Worm (Caenorhabditis elegans): Measurements from ENCODE around the gene pat-2.
A peak's percentile ranks its signal among the peaks of the same experiment; 100 is the strongest.

pat-2 gene

ce11 chrIII:8848372-8848771 lies 29.7 kb downstream of the pat-2 start, which contains the start of gene F44E2.7:
TSS of gene F44E2.7 (minus strand) at chrIII:8848472.
- no peak for TF ChIP-seq F55B11.4 (tag; optimal IDR thresholded peaks at IDR 0.05; ENCODE audit: borderline replicate concordance, insufficient read depth)

DNA sequence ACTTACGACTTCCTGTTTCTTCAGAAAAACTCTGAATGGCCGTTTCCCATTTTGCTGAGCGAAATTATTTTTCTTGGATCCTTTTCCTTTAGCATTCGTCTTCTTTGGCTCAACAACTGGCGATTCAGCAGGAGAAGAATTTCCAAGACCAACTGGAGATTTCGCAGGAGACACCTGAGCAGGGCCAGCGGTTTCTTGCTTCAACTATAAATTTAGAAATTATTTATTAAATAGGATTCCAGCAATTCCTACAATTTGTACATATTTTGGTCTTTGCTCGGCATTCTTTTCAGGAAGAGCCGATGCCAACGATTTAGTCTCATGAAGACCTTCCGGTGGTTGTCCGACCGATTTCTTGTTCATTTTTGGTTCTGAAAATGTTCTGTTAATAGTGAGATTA lies 30.8 kb downstream of the pat-2 start, which contains the start of gene F44E2.8:
TSS of gene F44E2.8 (minus strand) at position 371 of the 400 bp plus-strand sequence.
- TF ChIP-seq ztf-18 (tag; optimal IDR thresholded peaks at IDR 0.05) (peak; percentile 17), B0261.1 (tag; optimal IDR thresholded peaks at IDR 0.05) (no peak), madf-6 (GFP tag; IDR thresholded peaks at IDR 0.05) (peak; percentile 55), T26A5.8 (tag; optimal IDR thresholded peaks at IDR 0.05) (no peak), rpc-1 (optimal IDR thresholded peaks at IDR 0.05) (no peak), rpc-1 (tag; optimal IDR thresholded peaks at IDR 0.05) (no peak), repo-1 (tag; optimal IDR thresholded peaks at IDR 0.05) (peak; percentile 38), athp-1 (tag; optimal IDR thresholded peaks at IDR 0.05) (peak; percentile 17), nfyb-1 (GFP tag; IDR thresholded peaks at IDR 0.05) (0 out of 2 replicates have a peak, but pooled peaks have one; percentile 52), ztf-3 (GFP tag; optimal IDR thresholded peaks at IDR 0.05) (no peak), lin-26 (GFP tag; IDR thresholded peaks at IDR 0.05) (no peak), zim-3 (tag; optimal IDR thresholded peaks at IDR 0.05) (no peak), F33H1.4 (GFP tag; IDR thresholded peaks at IDR 0.05) (no peak), hlh-12 (tag; optimal IDR thresholded peaks at IDR 0.05) (no peak), xnd-1 (tag; optimal IDR thresholded peaks at IDR 0.05) (peak; percentile 14), attf-6 (GFP tag; IDR thresholded peaks at IDR 0.05) (0 out of 2 replicates have a peak, but pooled peaks have one; percentile 15), lir-1 (GFP tag; conservative IDR thresholded peaks at IDR 0.05) (no peak), hmg-1.2 (GFP tag; IDR thresholded peaks at IDR 0.05) (0 out of 2 replicates have a peak, but pooled peaks have one; percentile 16), rcor-1 (GFP tag; IDR thresholded peaks at IDR 0.05) (no peak), madf-8 (GFP tag; conservative IDR thresholded peaks at IDR 0.05) (no peak)

ce11 chrIII:8850482-8851047 lies 31.9 kb downstream of the pat-2 start, which contains the start of gene F44E2.9:
TSS of gene F44E2.9 (minus strand) at chrIII:8850532.
- TF ChIP-seq F33H1.4 (GFP tag; IDR thresholded peaks at IDR 0.05): peak; percentile 54; the same call in 1 of the 2 replicates
- TF ChIP-seq rcor-1 (GFP tag; IDR thresholded peaks at IDR 0.05): 0 out of 2 replicates have a peak, but pooled peaks have one; percentile 19
- TF ChIP-seq madf-6 (GFP tag; IDR thresholded peaks at IDR 0.05): peak; percentile 78
- peak; percentile 55 for TF ChIP-seq attf-5 (GFP tag; optimal IDR thresholded peaks at IDR 0.05)
- TF ChIP-seq madf-8 (GFP tag; conservative IDR thresholded peaks at IDR 0.05): peak; percentile 57
- peak; percentile 68 for TF ChIP-seq ceh-27 (GFP tag; optimal IDR thresholded peaks at IDR 0.05)
- no peak for TF ChIP-seq C17E4.6 (GFP tag; IDR thresholded peaks at IDR 0.05)
- peak; percentile 84 for TF ChIP-seq dox-1 (GFP tag; IDR thresholded peaks at IDR 0.05)
- peak; percentile 41 for TF ChIP-seq K12H6.12 (tag; optimal IDR thresholded peaks at IDR 0.05)
- peak; percentile 16 for TF ChIP-seq F23B12.7 (tag; optimal IDR thresholded peaks at IDR 0.05; ENCODE audit: insufficient read depth)
- TF ChIP-seq ztf-18 (tag; optimal IDR thresholded peaks at IDR 0.05): peak; percentile 86
- no peak for TF ChIP-seq snpc-1.1 (tag; optimal IDR thresholded peaks at IDR 0.05; ENCODE audit: insufficient read depth)
- no peak for TF ChIP-seq F22D6.2 (tag; optimal IDR thresholded peaks at IDR 0.05)
- no peak for TF ChIP-seq ceh-100 (GFP tag; IDR thresholded peaks at IDR 0.05)
- TF ChIP-seq D2030.7 (GFP tag; IDR thresholded peaks at IDR 0.05): peak; percentile 74
- TF ChIP-seq pbrm-1 (GFP tag; IDR thresholded peaks at IDR 0.05): peak; percentile 57; the same call in 1 of the 2 replicates
- TF ChIP-seq let-607 (tag; optimal IDR thresholded peaks at IDR 0.05): no peak
- 0 out of 2 replicates have a peak, but pooled peaks have one; percentile 11 for TF ChIP-seq madf-3 (GFP tag; IDR thresholded peaks at IDR 0.05)
- no peak for TF ChIP-seq somi-1 (GFP tag; optimal IDR thresholded peaks at IDR 0.05)
- TF ChIP-seq B0019.2 (GFP tag; conservative IDR thresholded peaks at IDR 0.05): no peak
- TF ChIP-seq tbp1 (GFP tag; optimal IDR thresholded peaks at IDR 0.05): peak; percentile 35
- no peak for TF ChIP-seq cebp-1 (GFP tag; IDR thresholded peaks at IDR 0.05)
- peak; percentile 33 for TF ChIP-seq cebp-1 (tag; optimal IDR thresholded peaks at IDR 0.05)
- 0 out of 2 replicates have a peak, but pooled peaks have one; percentile 49 for TF ChIP-seq hsf-1 (GFP tag; IDR thresholded peaks at IDR 0.05)
- peak in 2 of 3 experiments; percentile 28 to 75 for TF ChIP-seq lin-35 (GFP tag; optimal IDR thresholded peaks at IDR 0.05)
- no peak for TF ChIP-seq T26A5.8 (tag; optimal IDR thresholded peaks at IDR 0.05)
- TF ChIP-seq dpl-1 (GFP tag; optimal IDR thresholded peaks at IDR 0.05): peak; percentile 79
- no peak for TF ChIP-seq hmg-20 (GFP tag; IDR thresholded peaks at IDR 0.05)
- peak; percentile 34 for TF ChIP-seq xnd-1 (tag; optimal IDR thresholded peaks at IDR 0.05)
- peak; percentile 1 for TF ChIP-seq him-1 (tag; optimal IDR thresholded peaks at IDR 0.05)
